Fruit fly (Drosophila melanogaster) whole organism, embryonic: ENCODE measurements around the gene Trf4-1.

Source experiments
- Ada2b ChIP-seq: fragments of 200-800 bp; sonication (Bioruptor generic); IDR thresholded peaks from 2 replicates; pipeline ENCODE4 v1.3.6; 2022; ENCODE audit warnings: missing biosample characterization, missing genetic modification characterization
- Atf6 ChIP-seq: fragments of 200-800 bp; sonication (Bioruptor generic); IDR thresholded peaks from 2 replicates; pipeline ENCODE4 v1.3.6; 2022; ENCODE audit warnings: missing biosample characterization, missing genetic modification characterization
- B-H1 ChIP-seq: fragments of 200-800 bp; sonication (Bioruptor generic); IDR thresholded peaks from 3 replicates; pipeline ENCODE4 v1.3.6; 2022; ENCODE audit warnings: missing biosample characterization, missing genetic modification characterization
- BEAF-32 ChIP-seq: fragments of 200-800 bp; sonication (Bioruptor generic); optimal IDR thresholded peaks from 3 replicates; lab custom pipeline; 2017; ENCODE audit warnings: missing biosample characterization, missing genetic modification characterization, mild to moderate bottlenecking, moderate library complexity, missing genetic modification reagents
- Blimp-1 ChIP-seq: fragments of 200-800 bp; sonication (Bioruptor generic); optimal IDR thresholded peaks from 3 replicates; lab custom pipeline; 2018; ENCODE audit warnings: missing biosample characterization, missing genetic modification characterization, mild to moderate bottlenecking, moderate library complexity, missing genetic modification reagents
- CG1024 ChIP-seq: fragments of 200-800 bp; sonication (Bioruptor generic); IDR thresholded peaks from 2 replicates; pipeline ENCODE4 v1.3.6; 2022; ENCODE audit warnings: missing biosample characterization, missing genetic modification characterization
- CG12299 ChIP-seq: fragments of 200-800 bp; sonication (Bioruptor generic); optimal IDR thresholded peaks from 2 replicates; lab custom pipeline; 2018; ENCODE audit warnings: missing biosample characterization, mild to moderate bottlenecking, missing genetic modification characterization
- CG12744 ChIP-seq: fragments of 200-800 bp; sonication (Bioruptor generic); optimal IDR thresholded peaks from 2 replicates; lab custom pipeline; 2016; ENCODE audit warnings: missing biosample characterization, missing genetic modification characterization
- CG13775 ChIP-seq: fragments of 200-800 bp; sonication (Bioruptor generic); optimal IDR thresholded peaks from 3 replicates; lab custom pipeline; 2017; ENCODE audit warnings: missing biosample characterization, mild to moderate bottlenecking, missing genetic modification characterization
- CG17328 ChIP-seq: fragments of 200-800 bp; sonication (Bioruptor generic); IDR thresholded peaks from 2 replicates; pipeline ENCODE4 v1.3.6; 2022; ENCODE audit warnings: missing biosample characterization, missing genetic modification characterization
- CG17359 ChIP-seq: fragments of 200-800 bp; sonication (Bioruptor generic); optimal IDR thresholded peaks from 3 replicates; lab custom pipeline; 2018; ENCODE audit warnings: missing biosample characterization, mild to moderate bottlenecking, missing genetic modification characterization, moderate library complexity
- CG2712 ChIP-seq: fragments of 200-800 bp; optimal IDR thresholded peaks from 3 replicates; lab custom pipeline; 2019; ENCODE audit warnings: missing biosample characterization, mild to moderate bottlenecking, missing genetic modification characterization, moderate library complexity
- CG30020 ChIP-seq: fragments of 200-800 bp; optimal IDR thresholded peaks from 2 replicates; lab custom pipeline; 2019; ENCODE audit warnings: missing biosample characterization, mild to moderate bottlenecking, missing genetic modification characterization, moderate library complexity
- CG3163 ChIP-seq: fragments of 200-800 bp; sonication (Bioruptor generic); optimal IDR thresholded peaks from 3 replicates; lab custom pipeline; 2016; ENCODE audit warnings: missing biosample characterization, missing genetic modification characterization
- CG3281 ChIP-seq: fragments of 200-800 bp; sonication (Bioruptor generic); optimal IDR thresholded peaks from 3 replicates; lab custom pipeline; 2017; ENCODE audit warnings: missing biosample characterization, mild to moderate bottlenecking, missing genetic modification characterization
- CG3407 ChIP-seq: fragments of 200-800 bp; sonication (Bioruptor generic); optimal IDR thresholded peaks from 2 replicates; lab custom pipeline; 2018; ENCODE audit warnings: missing biosample characterization, mild to moderate bottlenecking, missing genetic modification characterization
- CG34224 ChIP-seq: fragments of 200-800 bp; sonication (Bioruptor generic); IDR thresholded peaks from 3 replicates; pipeline ENCODE4 v1.3.6; 2022; ENCODE audit warnings: missing biosample characterization, missing genetic modification characterization; ENCODE audit not compliant: partially characterized antibody
- CG4360 ChIP-seq: fragments of 200-800 bp; sonication (Bioruptor generic); IDR thresholded peaks from 2 replicates; pipeline ENCODE4 v1.3.6; 2022; ENCODE audit warnings: missing biosample characterization, missing genetic modification characterization
- CG4820 ChIP-seq: fragments of 200-800 bp; sonication (Bioruptor generic); optimal IDR thresholded peaks from 3 replicates; lab custom pipeline; 2016; ENCODE audit warnings: missing biosample characterization, missing genetic modification characterization
- CG6272 ChIP-seq: fragments of 200-800 bp; sonication (Bioruptor generic); IDR thresholded peaks from 2 replicates; pipeline ENCODE4 v1.3.6; 2022; ENCODE audit warnings: missing biosample characterization, missing genetic modification characterization
- CG6683 ChIP-seq: fragments of 200-800 bp; sonication (Bioruptor generic); optimal IDR thresholded peaks from 2 replicates; lab custom pipeline; 2017; ENCODE audit warnings: missing biosample characterization, mild to moderate bottlenecking, missing genetic modification characterization, missing genetic modification reagents
- CG6854 ChIP-seq: fragments of 200-800 bp; sonication (Bioruptor generic); optimal IDR thresholded peaks from 3 replicates; lab custom pipeline; 2017; ENCODE audit warnings: missing biosample characterization, mild to moderate bottlenecking, missing genetic modification characterization
- CG9797 ChIP-seq: fragments of 200-800 bp; sonication (Bioruptor generic); optimal IDR thresholded peaks from 3 replicates; lab custom pipeline; 2018; ENCODE audit warnings: missing biosample characterization, mild to moderate bottlenecking, missing genetic modification characterization
- CkIIα-i1 ChIP-seq: fragments of 200-800 bp; sonication (Bioruptor generic); IDR thresholded peaks from 2 replicates; pipeline ENCODE4 v1.3.6; 2022; ENCODE audit warnings: missing biosample characterization, missing genetic modification characterization
- Dad ChIP-seq: fragments of 200-800 bp; sonication (Bioruptor generic); optimal IDR thresholded peaks from 3 replicates; lab custom pipeline; 2016; ENCODE audit warnings: missing biosample characterization, missing genetic modification characterization
- Dfd ChIP-seq, 2 experiments: fragments of >200 bp; optimal IDR thresholded peaks; 2 replicates each; lab custom pipeline; 2017; ENCODE audit warnings: missing biosample characterization in 2 of 2, missing genetic modification characterization in 2 of 2
- Dll ChIP-seq: fragments of 200-800 bp; sonication (Bioruptor generic); IDR thresholded peaks from 4 replicates; pipeline ENCODE4 v1.3.6; 2022; ENCODE audit warnings: missing biosample characterization, missing genetic modification characterization; ENCODE audit not compliant: partially characterized antibody
- H2.0 ChIP-seq: fragments of 200-800 bp; sonication (Bioruptor generic); IDR thresholded peaks from 2 replicates; pipeline ENCODE4 v1.3.6; 2022; ENCODE audit warnings: missing biosample characterization, missing genetic modification characterization
- Hr3 ChIP-seq: fragments of 200-800 bp; sonication (Bioruptor generic); optimal IDR thresholded peaks from 3 replicates; lab custom pipeline; 2016; ENCODE audit warnings: missing biosample characterization, missing genetic modification characterization
- Hr39 ChIP-seq: fragments of >200 bp; optimal IDR thresholded peaks from 2 replicates; lab custom pipeline; 2017
- Mes4 ChIP-seq: fragments of 200-800 bp; sonication (Bioruptor generic); optimal IDR thresholded peaks from 2 replicates; lab custom pipeline; 2016; ENCODE audit warnings: missing biosample characterization, missing genetic modification characterization
- NfI ChIP-seq: fragments of 200-800 bp; sonication (Bioruptor generic); optimal IDR thresholded peaks from 3 replicates; lab custom pipeline; 2018; ENCODE audit warnings: missing biosample characterization, mild to moderate bottlenecking, missing genetic modification characterization, moderate library complexity
- Optix ChIP-seq: fragments of 200-800 bp; sonication (Bioruptor generic); IDR thresholded peaks from 3 replicates; pipeline ENCODE4 v1.3.6; 2022; ENCODE audit warnings: missing biosample characterization, missing genetic modification characterization
- Rx ChIP-seq: fragments of 200-800 bp; sonication (Bioruptor generic); IDR thresholded peaks from 2 replicates; pipeline ENCODE4 v1.3.6; 2022; ENCODE audit warnings: missing biosample characterization, missing genetic modification characterization
- Sry-β ChIP-seq: fragments of 200-800 bp; sonication (Bioruptor generic); optimal IDR thresholded peaks from 2 replicates; lab custom pipeline; 2018; ENCODE audit warnings: missing biosample characterization, mild to moderate bottlenecking, missing genetic modification characterization, moderate library complexity
- br ChIP-seq: fragments of >200 bp; optimal IDR thresholded peaks from 2 replicates; lab custom pipeline; 2017
- croc ChIP-seq: fragments of 200-800 bp; sonication (Bioruptor generic); conservative IDR thresholded peaks from 3 replicates; pipeline ENCODE4 v1.3.6; 2022; ENCODE audit warnings: missing biosample characterization, missing genetic modification characterization
- ems ChIP-seq: fragments of 200-800 bp; sonication (Bioruptor generic); optimal IDR thresholded peaks from 3 replicates; lab custom pipeline; 2016; ENCODE audit warnings: missing biosample characterization, missing genetic modification characterization
- eve ChIP-seq, 2 experiments: fragments of >200 bp; optimal IDR thresholded peaks; 2 replicates each; lab custom pipeline; 2017; ENCODE audit warnings: missing biosample characterization in 2 of 2, missing genetic modification characterization in 2 of 2
- grau ChIP-seq: fragments of 200-800 bp; optimal IDR thresholded peaks from 3 replicates; lab custom pipeline; 2019; ENCODE audit warnings: missing biosample characterization, mild to moderate bottlenecking, missing genetic modification characterization, moderate library complexity
- insv ChIP-seq, 2 experiments: fragments of 200-800 bp; sonication (Bioruptor generic); optimal IDR thresholded peaks; 3 replicates each; lab custom pipeline; 2016 to 2018; ENCODE audit warnings: missing biosample characterization in 2 of 2, missing genetic modification characterization in 2 of 2
- kni ChIP-seq: fragments of 200-800 bp; sonication (Bioruptor generic); optimal IDR thresholded peaks from 3 replicates; lab custom pipeline; 2017; ENCODE audit warnings: mild to moderate bottlenecking, missing biosample characterization, missing genetic modification reagents, missing genetic modification characterization
- lab ChIP-seq: fragments of 200-800 bp; sonication (Bioruptor generic); optimal IDR thresholded peaks from 3 replicates; lab custom pipeline; 2017; ENCODE audit warnings: missing biosample characterization, missing genetic modification characterization, mild to moderate bottlenecking, moderate library complexity, missing genetic modification reagents
- lov ChIP-seq, 2 experiments: fragments of 200-800 bp in 1 of 2; fragments of >200 bp in 1 of 2; sonication (Bioruptor generic) in 1 of 2; IDR thresholded peaks in 1 of 2; optimal IDR thresholded peaks in 1 of 2; 2 replicates in 1 of 2; 3 replicates in 1 of 2; pipeline versions ENCODE4 v1.3.6 to Lab custom; 2017 to 2022; ENCODE audit warnings: missing biosample characterization in 1 of 2, missing genetic modification characterization in 1 of 2
- peb ChIP-seq: fragments of 200-800 bp; sonication (Bioruptor generic); IDR thresholded peaks from 2 replicates; pipeline ENCODE4 v1.3.6; 2022; ENCODE audit warnings: missing biosample characterization, missing genetic modification characterization
- phol ChIP-seq: fragments of 200-800 bp; sonication (Bioruptor generic); optimal IDR thresholded peaks from 3 replicates; lab custom pipeline; 2018; ENCODE audit warnings: missing biosample characterization, mild to moderate bottlenecking, missing genetic modification characterization, moderate library complexity
- ro ChIP-seq: fragments of 200-800 bp; sonication (Bioruptor generic); IDR thresholded peaks from 2 replicates; pipeline ENCODE4 v1.3.6; 2022; ENCODE audit warnings: missing biosample characterization, missing genetic modification characterization
- slou ChIP-seq: fragments of 200-800 bp; sonication (Bioruptor generic); optimal IDR thresholded peaks from 3 replicates; lab custom pipeline; 2016; ENCODE audit warnings: missing biosample characterization, missing genetic modification characterization
- sr ChIP-seq: fragments of 200-800 bp; sonication (Bioruptor generic); IDR thresholded peaks from 3 replicates; pipeline ENCODE4 v1.3.6; 2022; ENCODE audit warnings: missing biosample characterization, missing genetic modification characterization
- tll ChIP-seq, 2 experiments: fragments of 200-800 bp in 1 of 2; fragments of >200 bp in 1 of 2; sonication (Bioruptor generic) in 1 of 2; optimal IDR thresholded peaks; 2 replicates each; lab custom pipeline; 2017 to 2019; ENCODE audit warnings: missing biosample characterization in 2 of 2, missing genetic modification characterization in 2 of 2, mild to moderate bottlenecking in 1 of 2, moderate library complexity in 1 of 2
- tup ChIP-seq: fragments of 200-800 bp; sonication (Bioruptor generic); optimal IDR thresholded peaks from 2 replicates; lab custom pipeline; 2016; ENCODE audit warnings: missing biosample characterization, mild to moderate bottlenecking, missing genetic modification characterization, moderate library complexity
- zf30C ChIP-seq: fragments of 200-800 bp; sonication (Bioruptor generic); optimal IDR thresholded peaks from 3 replicates; lab custom pipeline; 2018; ENCODE audit warnings: missing biosample characterization, mild to moderate bottlenecking, missing genetic modification characterization

Trf4-1 gene

DNA sequence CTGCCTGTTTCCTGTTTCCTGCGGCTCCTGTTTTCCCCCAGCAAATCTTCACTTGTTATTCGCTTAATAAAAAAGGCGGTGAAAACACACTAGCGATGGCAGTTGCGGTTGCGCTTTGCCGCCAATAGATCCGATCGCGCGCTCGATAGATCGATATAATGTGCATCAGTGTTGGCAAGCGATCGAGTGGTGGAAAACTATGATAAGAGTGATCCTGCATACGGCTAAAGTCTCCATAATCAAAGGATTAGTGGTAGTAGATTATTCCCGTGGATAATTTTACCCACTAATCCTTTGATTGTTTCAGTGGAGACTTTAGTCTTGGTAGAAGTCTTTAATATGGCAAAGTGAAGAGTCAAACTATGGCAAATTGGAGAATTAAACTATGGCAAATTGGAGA lies 46.1 kb downstream of the Trf4-1 start, which contains the start of gene Caf1-180 (continued):
- no peak for TF ChIP-seq CkIIα-i1 (GFP tag; lab: Robert Waterston, UW)
- TF ChIP-seq ro (GFP tag; lab: Robert Waterston, UW): no peak
- no peak for TF ChIP-seq B-H1 (GFP tag; lab: Robert Waterston, UW)
- no peak for TF ChIP-seq CG17359 (tag; lab: Kevin White, UChicago)
- no peak for TF ChIP-seq Mes4 (GFP tag; lab: Kevin White, UChicago)
- no peak for TF ChIP-seq CG6854
- TF ChIP-seq ems (GFP tag; lab: Kevin White, UChicago): no peak
- no peak for TF ChIP-seq CG3407 (GFP tag; lab: Kevin White, UChicago)
- no peak for TF ChIP-seq eve (GFP tag; optimal IDR thresholded peaks at IDR 0.05; lab: Kevin White, UChicago)
- TF ChIP-seq Dfd (GFP tag; optimal IDR thresholded peaks at IDR 0.05; lab: Kevin White, UChicago): no peak
- no peak for TF ChIP-seq Hr39 (lab: Kevin White, UChicago)
- no peak for TF ChIP-seq slou (GFP tag; lab: Kevin White, UChicago)
- TF ChIP-seq lov (optimal IDR thresholded peaks at IDR 0.05; lab: Kevin White, UChicago): no peak
- no peak for TF ChIP-seq lov (GFP tag; IDR thresholded peaks at IDR 0.05; lab: Robert Waterston, UW)
- no peak for TF ChIP-seq sr
- TF ChIP-seq croc: no peak
- no peak for TF ChIP-seq kni (GFP tag; lab: Kevin White, UChicago)
- TF ChIP-seq CG6272: 0 out of 2 replicates have a peak, but pooled peaks have one; percentile 18
- TF ChIP-seq Optix (GFP tag; lab: Robert Waterston, UW): no peak
- TF ChIP-seq CG12299: no peak
- TF ChIP-seq Ada2b (GFP tag; lab: Robert Waterston, UW): no peak
- peak; percentile 36 for TF ChIP-seq CG9797
- TF ChIP-seq peb: no peak
- no peak for TF ChIP-seq Hr3 (GFP tag; lab: Kevin White, UChicago)
- no peak for TF ChIP-seq CG4360 (GFP tag; lab: Robert Waterston, UW)
- TF ChIP-seq CG1024 (GFP tag; lab: Robert Waterston, UW): no peak
- TF ChIP-seq CG3163 (GFP tag; lab: Kevin White, UChicago): no peak
- TF ChIP-seq br (lab: Kevin White, UChicago): no peak
- TF ChIP-seq CG30020: peak; percentile 2
- TF ChIP-seq CG3281 (GFP tag; lab: Kevin White, UChicago): no peak
- TF ChIP-seq NfI (GFP tag; lab: Kevin White, UChicago): peak; percentile 15
- peak; percentile 82 for TF ChIP-seq Dll (GFP tag; lab: Robert Waterston, UW)
- TF ChIP-seq phol (tag; lab: Kevin White, UChicago): peak; percentile 43
- TF ChIP-seq tup (GFP tag; lab: Kevin White, UChicago): no peak
- no peak for TF ChIP-seq CG13775 (GFP tag; lab: Kevin White, UChicago)
- no peak for TF ChIP-seq Sry-β (GFP tag; lab: Kevin White, UChicago)
- TF ChIP-seq Dad (GFP tag; lab: Kevin White, UChicago): no peak
- no peak for TF ChIP-seq CG6683 (GFP tag; lab: Kevin White, UChicago)
- TF ChIP-seq insv (GFP tag; optimal IDR thresholded peaks at IDR 0.05; lab: Kevin White, UChicago): peak in 1 of 2 experiments; percentile 88
- TF ChIP-seq H2.0 (GFP tag; lab: Robert Waterston, UW): no peak
- TF ChIP-seq Atf6 (GFP tag; lab: Robert Waterston, UW): no peak
- TF ChIP-seq lab: no peak
- TF ChIP-seq Rx (GFP tag; lab: Robert Waterston, UW): no peak
- TF ChIP-seq CG34224: peak; percentile 73
- peak; percentile 47 for TF ChIP-seq CG2712 (tag; lab: Kevin White, UChicago)
- no peak for TF ChIP-seq CG12744
- TF ChIP-seq tll (GFP tag; optimal IDR thresholded peaks at IDR 0.05; lab: Kevin White, UChicago): no peak
- no peak for TF ChIP-seq CG17328
- TF ChIP-seq Blimp-1 (GFP tag; lab: Kevin White, UChicago): no peak
- peak; percentile 4 for TF ChIP-seq CG4820
- TF ChIP-seq grau (tag; lab: Kevin White, UChicago): peak; percentile 25
- peak; percentile 91 for TF ChIP-seq BEAF-32 (GFP tag; lab: Kevin White, UChicago)
- no peak for TF ChIP-seq zf30C (GFP tag; lab: Kevin White, UChicago)
